Fruit fly (Drosophila melanogaster): ENCODE measurements around the gene DIP-kappa.

Gene DIP-kappa

dm6 chr2L:13665025-13665881 is 51.9 kb downstream of the DIP-kappa start, which contains the start of gene CG18507 (continued):
- TF ChIP-seq CG8319 (GFP tag; optimal IDR thresholded peaks at IDR 0.05) = no peak
- peak; percentile 58 for TF ChIP-seq Eip78C (GFP tag)
- peak; percentile 22 for TF ChIP-seq CG34406 (GFP tag; optimal IDR thresholded peaks at IDR 0.05)
- peak; percentile 78 for TF ChIP-seq CG9139 (GFP tag; optimal IDR thresholded peaks at IDR 0.05)
- no peak for TF ChIP-seq CG4318 (GFP tag; optimal IDR thresholded peaks at IDR 0.05)
- TF ChIP-seq ss (GFP tag; optimal IDR thresholded peaks at IDR 0.05) = peak; percentile 69 to 76
- TF ChIP-seq CG6808 (GFP tag; optimal IDR thresholded peaks at IDR 0.05) = peak; percentile 68
- TF ChIP-seq salr (GFP tag; optimal IDR thresholded peaks at IDR 0.05) = peak; percentile 13 to 38
- peak; percentile 64 for TF ChIP-seq CG10669 (GFP tag; optimal IDR thresholded peaks at IDR 0.05)
- peak; percentile 89; the same call in 2 of the 3 replicates for TF ChIP-seq eg (GFP tag; IDR thresholded peaks at IDR 0.05)
- peak; percentile 31 for TF ChIP-seq vri (GFP tag; optimal IDR thresholded peaks at IDR 0.05)
- peak; percentile 24 for TF ChIP-seq OdsH (GFP tag; optimal IDR thresholded peaks at IDR 0.05)
- TF ChIP-seq lz (GFP tag; optimal IDR thresholded peaks at IDR 0.05) = no peak
- peak; percentile 32 for TF ChIP-seq acj6 (GFP tag; optimal IDR thresholded peaks at IDR 0.05)

dm6 chr2L:13641887-13642826 is 75.0 kb downstream of the DIP-kappa start, which contains the start of gene ics:
ics (minus strand) TSS chr2L:13642602.
- TF ChIP-seq Ets96B (tag; optimal IDR thresholded peaks at IDR 0.05) = peak; percentile 18
- peak; percentile 9 for TF ChIP-seq CG9139 (GFP tag; optimal IDR thresholded peaks at IDR 0.05)
- TF ChIP-seq Sox102F (GFP tag; optimal IDR thresholded peaks at IDR 0.05) = no peak
- TF ChIP-seq CG11294 (GFP tag; IDR thresholded peaks at IDR 0.05) = no peak
- no peak for TF ChIP-seq vri (GFP tag; optimal IDR thresholded peaks at IDR 0.05)
- no peak for TF ChIP-seq eg (GFP tag; IDR thresholded peaks at IDR 0.05)
- TF ChIP-seq CG32006 (GFP tag; optimal IDR thresholded peaks at IDR 0.05) = no peak
- no peak for TF ChIP-seq Blimp-1 (GFP tag; optimal IDR thresholded peaks at IDR 0.05)
- TF ChIP-seq CG11902 (GFP tag; optimal IDR thresholded peaks at IDR 0.05) = no peak
- peak; percentile 65 for TF ChIP-seq Eip78C (GFP tag)
- no peak for TF ChIP-seq dac (GFP tag; optimal IDR thresholded peaks at IDR 0.05)
- peak; percentile 26 for TF ChIP-seq CG6808 (GFP tag; optimal IDR thresholded peaks at IDR 0.05)
- TF ChIP-seq Met (GFP tag; optimal IDR thresholded peaks at IDR 0.05) = no peak
- TF ChIP-seq spab (GFP tag; optimal IDR thresholded peaks at IDR 0.05) = peak; percentile 12
- TF ChIP-seq ss (GFP tag; optimal IDR thresholded peaks at IDR 0.05) = peak; percentile 45 to 56

dm6 chr2L:13641046-13641445 is 76.1 kb downstream of the DIP-kappa start:
- TF ChIP-seq Hr4 (GFP tag; optimal IDR thresholded peaks at IDR 0.05) (no peak), vri (GFP tag; optimal IDR thresholded peaks at IDR 0.05) (no peak), CG6854 (GFP tag; optimal IDR thresholded peaks at IDR 0.05) (no peak), CG34406 (GFP tag; optimal IDR thresholded peaks at IDR 0.05) (no peak), esn (GFP tag; optimal IDR thresholded peaks at IDR 0.05) (no peak), Smox (GFP tag; optimal IDR thresholded peaks at IDR 0.05) (no peak), Gug (GFP tag; IDR thresholded peaks at IDR 0.05) (no peak), CG8119 (GFP tag; IDR thresholded peaks at IDR 0.05) (no peak), CG3032 (tag; optimal IDR thresholded peaks at IDR 0.05) (no peak), achi (GFP tag; optimal IDR thresholded peaks at IDR 0.05) (no peak), CG16779 (tag; optimal IDR thresholded peaks at IDR 0.05) (no peak), CG6163 (GFP tag; IDR thresholded peaks at IDR 0.05) (no peak), CG11294 (GFP tag; IDR thresholded peaks at IDR 0.05) (no peak), Ets21C (GFP tag; optimal IDR thresholded peaks at IDR 0.05) (no peak), CG8632 (GFP tag; optimal IDR thresholded peaks at IDR 0.05) (no peak), svp (GFP tag) (no peak), acj6 (GFP tag; optimal IDR thresholded peaks at IDR 0.05) (no peak), Hr39 (GFP tag; optimal IDR thresholded peaks at IDR 0.05) (no peak), CG9139 (GFP tag; optimal IDR thresholded peaks at IDR 0.05) (no peak)
